Fruit fly (Drosophila melanogaster) whole organism: ENCODE data around the gene CG7888.

Experiments used
- psq ChIP-seq: fragments of >200 bp; optimal IDR thresholded peaks from 2 replicates; lab custom pipeline; 2017
- usp ChIP-seq: fragments of >200 bp; optimal IDR thresholded peaks from 2 replicates; lab custom pipeline; 2017; ENCODE audit warnings: missing biosample characterization, missing genetic modification characterization, mixed read lengths

DNA sequence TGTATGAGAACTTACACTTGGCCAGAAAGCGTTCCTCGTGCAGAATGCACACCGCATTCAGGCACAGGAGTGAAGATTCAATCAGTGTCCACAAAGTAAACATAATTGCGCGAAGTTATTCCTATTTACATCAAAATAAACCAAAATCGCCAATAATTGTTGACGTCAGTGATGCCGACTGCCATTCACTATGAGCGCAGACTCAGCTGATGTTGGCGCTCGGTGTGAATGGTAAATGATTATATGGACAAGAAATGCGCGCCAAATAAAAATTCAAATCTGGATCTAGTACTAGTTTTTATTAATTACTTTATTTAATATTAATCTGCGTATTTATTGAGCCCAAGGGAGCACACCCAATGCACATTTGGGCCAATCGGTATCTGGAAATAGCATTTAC lies 8.6 kb downstream of the CG7888 start, which contains the start of gene CG32069:
- TF ChIP-seq psq (lab: Kevin White, UChicago) (no peak), usp (no peak)
